Worm (Caenorhabditis elegans): ENCODE measurements around the gene nhr-156.

- no peak for TF ChIP-seq egl-5 (tag; optimal IDR thresholded peaks at IDR 0.05)
- TF ChIP-seq pqm-1 (tag; optimal IDR thresholded peaks at IDR 0.05): no peak
- TF ChIP-seq jun-1 (tag; optimal IDR thresholded peaks at IDR 0.05): no peak
- no peak for TF ChIP-seq ama-1 (optimal IDR thresholded peaks at IDR 0.05)
- no peak for TF ChIP-seq nhr-77 (tag; optimal IDR thresholded peaks at IDR 0.05)
- no peak for TF ChIP-seq fos-1 (tag; optimal IDR thresholded peaks at IDR 0.05)
- no peak for TF ChIP-seq lin-15B (tag; optimal IDR thresholded peaks at IDR 0.05)
- no peak for TF ChIP-seq ceh-16 (tag; optimal IDR thresholded peaks at IDR 0.05)
- TF ChIP-seq ztf-4 (tag; optimal IDR thresholded peaks at IDR 0.05): no peak
- TF ChIP-seq unc-39 (tag; optimal IDR thresholded peaks at IDR 0.05): no peak
- no peak for TF ChIP-seq eor-1 (tag; optimal IDR thresholded peaks at IDR 0.05)
These were observed 48.1 kb upstream of the nhr-156 start, which contains the start of gene nhr-188 for ce11 chrV:3857778-3858177.

Data from whole organism, L3 larva.